Worm (Caenorhabditis elegans): Measurements from ENCODE around the gene ZC204.14.

ZC204.14 gene

DNA sequence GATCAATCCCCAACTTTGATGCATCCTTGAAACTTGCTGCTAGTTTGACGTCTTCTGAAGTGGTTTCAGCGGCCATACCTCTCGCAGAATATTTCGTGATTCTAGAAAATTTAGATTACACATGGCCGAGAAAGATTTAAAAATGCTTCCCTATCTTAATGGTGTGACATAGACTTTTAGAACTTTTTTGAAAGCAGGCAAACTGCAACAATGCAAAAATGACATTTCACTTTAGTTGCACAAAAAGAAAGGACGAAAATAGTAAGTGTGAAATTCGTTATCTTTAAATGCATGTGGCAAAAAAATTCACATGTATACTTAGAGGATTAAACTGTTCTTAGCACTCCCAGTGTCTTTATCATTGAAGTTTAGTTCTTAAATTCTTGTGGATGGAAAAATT lies 5.5 kb downstream of the ZC204.14 start, which contains the start of gene ZC204.12:
ZC204.12 (minus strand) TSS at position 101 of the 400 bp plus-strand sequence.
- TF ChIP-seq tab-1 (GFP tag; IDR thresholded peaks at IDR 0.05) (no peak), ztf-29 (GFP tag; IDR thresholded peaks at IDR 0.05) (no peak), flt-1 (GFP tag; IDR thresholded peaks at IDR 0.05) (no peak), ref-1 (GFP tag; conservative IDR thresholded peaks at IDR 0.05) (no peak), T22C8.4 (GFP tag; IDR thresholded peaks at IDR 0.05) (no peak), ztf-23 (GFP tag; IDR thresholded peaks at IDR 0.05) (no peak)

- TF ChIP-seq med-1 (GFP tag; optimal IDR thresholded peaks at IDR 0.05; ENCODE audit: insufficient read depth), result no peak
- no peak for TF ChIP-seq cog-1 (tag; optimal IDR thresholded peaks at IDR 0.05)
- no peak for TF ChIP-seq T22C8.4 (GFP tag; IDR thresholded peaks at IDR 0.05)
- TF ChIP-seq ztf-29 (GFP tag; IDR thresholded peaks at IDR 0.05), result no peak
- no peak for TF ChIP-seq flt-1 (GFP tag; IDR thresholded peaks at IDR 0.05)
- no peak for TF ChIP-seq tab-1 (GFP tag; IDR thresholded peaks at IDR 0.05)
- TF ChIP-seq klf-2 (GFP tag; conservative IDR thresholded peaks at IDR 0.05), result no peak
- no peak for TF ChIP-seq ztf-23 (GFP tag; IDR thresholded peaks at IDR 0.05)
- no peak for TF ChIP-seq ref-1 (GFP tag; conservative IDR thresholded peaks at IDR 0.05)
These were observed 7.8 kb downstream of the ZC204.14 start, which contains the start of gene btb-12 for ce11 chrII:1654917-1655316. btb-12 (plus strand) TSS chrII:1655217.

- TF ChIP-seq klf-2 (GFP tag; conservative IDR thresholded peaks at IDR 0.05) (no peak), T22C8.4 (GFP tag; IDR thresholded peaks at IDR 0.05) (no peak), ztf-29 (GFP tag; IDR thresholded peaks at IDR 0.05) (no peak), cog-1 (tag; optimal IDR thresholded peaks at IDR 0.05) (no peak), ref-1 (GFP tag; conservative IDR thresholded peaks at IDR 0.05) (no peak), med-1 (GFP tag; optimal IDR thresholded peaks at IDR 0.05; ENCODE audit: insufficient read depth) (no peak), ztf-23 (GFP tag; IDR thresholded peaks at IDR 0.05) (no peak), flt-1 (GFP tag; IDR thresholded peaks at IDR 0.05) (no peak), tab-1 (GFP tag; IDR thresholded peaks at IDR 0.05) (no peak)
These were observed 9.4 kb downstream of the ZC204.14 start, which contains the start of gene fbxb-15 for ce11 chrII:1653397-1653796. fbxb-15 (minus strand) TSS chrII:1653497.

- TF ChIP-seq med-1 (GFP tag; optimal IDR thresholded peaks at IDR 0.05; ENCODE audit: insufficient read depth) (no peak), cog-1 (tag; optimal IDR thresholded peaks at IDR 0.05) (no peak), flt-1 (GFP tag; IDR thresholded peaks at IDR 0.05) (no peak), ref-1 (GFP tag; conservative IDR thresholded peaks at IDR 0.05) (no peak), tab-1 (GFP tag; IDR thresholded peaks at IDR 0.05) (no peak), ztf-23 (GFP tag; IDR thresholded peaks at IDR 0.05) (no peak), ztf-29 (GFP tag; IDR thresholded peaks at IDR 0.05) (no peak), klf-2 (GFP tag; conservative IDR thresholded peaks at IDR 0.05) (no peak), T22C8.4 (GFP tag; IDR thresholded peaks at IDR 0.05) (no peak)
These were observed 10.9 kb downstream of the ZC204.14 start, which contains the start of gene fbxb-16 for ce11 chrII:1651804-1652203. fbxb-16 (minus strand) TSS chrII:1651904.

- no peak for TF ChIP-seq T22C8.4 (GFP tag; IDR thresholded peaks at IDR 0.05)
- TF ChIP-seq flt-1 (GFP tag; IDR thresholded peaks at IDR 0.05), result no peak
- TF ChIP-seq med-1 (GFP tag; optimal IDR thresholded peaks at IDR 0.05; ENCODE audit: insufficient read depth), result no peak
- no peak for TF ChIP-seq ztf-29 (GFP tag; IDR thresholded peaks at IDR 0.05)
- TF ChIP-seq ref-1 (GFP tag; conservative IDR thresholded peaks at IDR 0.05), result no peak
- TF ChIP-seq ztf-23 (GFP tag; IDR thresholded peaks at IDR 0.05), result no peak
- TF ChIP-seq cog-1 (tag; optimal IDR thresholded peaks at IDR 0.05), result no peak
- no peak for TF ChIP-seq klf-2 (GFP tag; conservative IDR thresholded peaks at IDR 0.05)
- no peak for TF ChIP-seq tab-1 (GFP tag; IDR thresholded peaks at IDR 0.05)
These were observed 12.2 kb downstream of the ZC204.14 start, which contains the start of gene fbxb-20 for ce11 chrII:1650502-1650901. fbxb-20 (minus strand) TSS chrII:1650602.

ce11 chrII:1648768-1649167 lies 14.0 kb downstream of the ZC204.14 start, which contains the start of gene fbxb-21:
fbxb-21 (minus strand) TSS chrII:1648868.
- TF ChIP-seq ref-1 (GFP tag; conservative IDR thresholded peaks at IDR 0.05), result no peak
- no peak for TF ChIP-seq flt-1 (GFP tag; IDR thresholded peaks at IDR 0.05)
- no peak for TF ChIP-seq klf-2 (GFP tag; conservative IDR thresholded peaks at IDR 0.05)
- TF ChIP-seq med-1 (GFP tag; optimal IDR thresholded peaks at IDR 0.05; ENCODE audit: insufficient read depth), result no peak
- no peak for TF ChIP-seq tab-1 (GFP tag; IDR thresholded peaks at IDR 0.05)
- no peak for TF ChIP-seq cog-1 (tag; optimal IDR thresholded peaks at IDR 0.05)
- no peak for TF ChIP-seq T22C8.4 (GFP tag; IDR thresholded peaks at IDR 0.05)

DNA sequence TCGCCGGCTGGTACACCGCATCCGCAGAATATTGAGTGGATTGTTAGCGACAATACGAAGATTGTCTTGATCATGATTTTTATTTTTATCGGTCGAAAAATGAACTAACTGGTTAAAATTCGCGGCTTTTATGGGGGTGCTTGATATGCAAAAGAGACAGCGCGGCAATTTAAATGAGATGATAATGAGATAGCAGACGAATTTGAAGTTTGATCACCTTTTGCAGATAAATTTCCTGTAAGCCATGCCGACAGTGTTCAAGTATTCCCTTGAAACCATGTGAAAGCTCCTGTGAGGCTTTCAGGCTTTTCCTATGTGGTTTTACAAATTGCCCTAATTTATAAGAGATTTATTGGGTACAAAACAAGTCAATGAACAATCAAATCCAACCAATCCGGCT lies 16.6 kb downstream of the ZC204.14 start, which contains the start of gene ZC204.17:
ZC204.17 (minus strand) TSS at position 101 of the 400 bp plus-strand sequence.
- TF ChIP-seq ztf-29 (GFP tag; IDR thresholded peaks at IDR 0.05) (no peak), T22C8.4 (GFP tag; IDR thresholded peaks at IDR 0.05) (no peak), med-1 (GFP tag; optimal IDR thresholded peaks at IDR 0.05; ENCODE audit: insufficient read depth) (no peak), flt-1 (GFP tag; IDR thresholded peaks at IDR 0.05) (no peak), tab-1 (GFP tag; IDR thresholded peaks at IDR 0.05) (no peak), ref-1 (GFP tag; conservative IDR thresholded peaks at IDR 0.05) (no peak), cog-1 (tag; optimal IDR thresholded peaks at IDR 0.05) (no peak), klf-2 (GFP tag; conservative IDR thresholded peaks at IDR 0.05) (no peak), ztf-23 (GFP tag; IDR thresholded peaks at IDR 0.05) (no peak)

ce11 chrII:1644777-1645348 lies 17.9 kb downstream of the ZC204.14 start, which contains the start of gene ZC204.6:
ZC204.6 (minus strand) TSS chrII:1644827.
- TF ChIP-seq flt-1 (GFP tag; IDR thresholded peaks at IDR 0.05) (no peak), klf-2 (GFP tag; conservative IDR thresholded peaks at IDR 0.05) (no peak), ztf-29 (GFP tag; IDR thresholded peaks at IDR 0.05) (no peak), tab-1 (GFP tag; IDR thresholded peaks at IDR 0.05) (no peak), ref-1 (GFP tag; conservative IDR thresholded peaks at IDR 0.05) (no peak), ztf-23 (GFP tag; IDR thresholded peaks at IDR 0.05) (no peak), cog-1 (tag; optimal IDR thresholded peaks at IDR 0.05) (no peak), med-1 (GFP tag; optimal IDR thresholded peaks at IDR 0.05; ENCODE audit: insufficient read depth) (no peak), T22C8.4 (GFP tag; IDR thresholded peaks at IDR 0.05) (no peak)

DNA sequence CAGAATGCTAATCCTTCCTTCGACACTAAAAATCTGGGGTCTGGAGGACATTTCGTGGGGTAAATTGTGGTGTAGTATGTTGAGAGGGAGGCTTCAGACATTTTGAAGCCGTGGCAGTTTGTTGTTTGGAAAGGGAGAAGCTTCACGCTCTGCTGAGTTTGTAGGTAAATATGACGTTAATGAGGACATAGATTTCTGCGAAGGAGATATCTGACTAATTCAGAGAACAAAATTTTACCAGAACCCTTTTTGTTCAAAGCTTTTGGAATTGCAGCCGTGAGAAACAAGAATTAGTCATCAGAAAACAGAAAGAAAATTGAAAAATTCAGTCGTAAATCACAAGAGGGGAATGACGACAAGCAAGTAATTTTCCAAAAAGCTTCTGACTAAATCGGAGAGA lies 22.3 kb downstream of the ZC204.14 start, which contains the start of gene srh-72:
srh-72 (minus strand) TSS at position 101 of the 400 bp plus-strand sequence.
- TF ChIP-seq tab-1 (GFP tag; IDR thresholded peaks at IDR 0.05) (no peak), T22C8.4 (GFP tag; IDR thresholded peaks at IDR 0.05) (no peak), med-1 (GFP tag; optimal IDR thresholded peaks at IDR 0.05; ENCODE audit: insufficient read depth) (no peak), ztf-29 (GFP tag; IDR thresholded peaks at IDR 0.05) (no peak), ref-1 (GFP tag; conservative IDR thresholded peaks at IDR 0.05) (no peak), flt-1 (GFP tag; IDR thresholded peaks at IDR 0.05) (no peak), cog-1 (tag; optimal IDR thresholded peaks at IDR 0.05) (no peak), klf-2 (GFP tag; conservative IDR thresholded peaks at IDR 0.05) (no peak), ztf-23 (GFP tag; IDR thresholded peaks at IDR 0.05) (no peak)

Data from whole organism, midembryonic.